Fruit fly (Drosophila melanogaster) whole organism, embryonic: ENCODE measurements around the gene grnd.

ENCODE experiments used
- Bteb2 ChIP-seq: fragments of 200-800 bp; sonication (Bioruptor generic); optimal IDR thresholded peaks from 2 replicates; lab custom pipeline; 2016; ENCODE audit warnings: missing biosample characterization, missing genetic modification characterization
- C15 ChIP-seq: fragments of 200-800 bp; sonication (Bioruptor generic); IDR thresholded peaks from 3 replicates; pipeline ENCODE4 v1.3.6; 2022; ENCODE audit warnings: missing biosample characterization, missing genetic modification characterization
- CG10462 ChIP-seq: fragments of 200-800 bp; sonication (Bioruptor generic); optimal IDR thresholded peaks from 2 replicates; lab custom pipeline; 2016; ENCODE audit warnings: missing biosample characterization, missing genetic modification characterization
- CG11085 ChIP-seq: fragments of 200-800 bp; sonication (Bioruptor generic); IDR thresholded peaks from 2 replicates; pipeline ENCODE4 v1.3.6; 2022; ENCODE audit warnings: missing biosample characterization, missing genetic modification characterization
- CG12104 ChIP-seq: fragments of 200-800 bp; sonication (Bioruptor generic); optimal IDR thresholded peaks from 3 replicates; lab custom pipeline; 2016; ENCODE audit warnings: missing biosample characterization, missing genetic modification characterization
- CG12299 ChIP-seq: fragments of 200-800 bp; sonication (Bioruptor generic); optimal IDR thresholded peaks from 2 replicates; lab custom pipeline; 2018; ENCODE audit warnings: missing biosample characterization, mild to moderate bottlenecking, missing genetic modification characterization
- CG13123 ChIP-seq: fragments of 200-800 bp; sonication (Bioruptor generic); optimal IDR thresholded peaks from 2 replicates; lab custom pipeline; 2016; ENCODE audit warnings: missing biosample characterization, missing genetic modification characterization
- CG15073 ChIP-seq: fragments of 200-800 bp; sonication (Bioruptor generic); optimal IDR thresholded peaks from 2 replicates; lab custom pipeline; 2016; ENCODE audit warnings: missing biosample characterization, missing genetic modification characterization
- CG1603 ChIP-seq: fragments of 200-800 bp; sonication (Bioruptor generic); optimal IDR thresholded peaks from 2 replicates; lab custom pipeline; 2019; ENCODE audit warnings: missing biosample characterization, mild to moderate bottlenecking, missing genetic modification characterization, moderate library complexity
- CG18599 ChIP-seq: fragments of 200-800 bp; sonication (Bioruptor generic); optimal IDR thresholded peaks from 3 replicates; lab custom pipeline; 2017; ENCODE audit warnings: missing biosample characterization, missing genetic modification characterization, mild to moderate bottlenecking, moderate library complexity, missing genetic modification reagents
- CG2199 ChIP-seq: fragments of 200-800 bp; sonication (Bioruptor generic); IDR thresholded peaks from 3 replicates; pipeline ENCODE4 v1.3.6; 2022; ENCODE audit warnings: missing biosample characterization, missing genetic modification characterization
- CG30403 ChIP-seq: fragments of 200-800 bp; sonication (Bioruptor generic); optimal IDR thresholded peaks from 3 replicates; lab custom pipeline; 2016; ENCODE audit warnings: missing biosample characterization, missing genetic modification characterization
- CG30431 ChIP-seq: fragments of 200-800 bp; sonication (Bioruptor generic); optimal IDR thresholded peaks from 2 replicates; lab custom pipeline; 2017; ENCODE audit warnings: missing biosample characterization, missing genetic modification characterization
- CG33557 ChIP-seq: fragments of 200-800 bp; sonication (Bioruptor generic); optimal IDR thresholded peaks from 2 replicates; lab custom pipeline; 2019; ENCODE audit warnings: missing biosample characterization, mild to moderate bottlenecking, missing genetic modification characterization, moderate library complexity
- CG3847 ChIP-seq: fragments of 200-800 bp; sonication (Bioruptor generic); IDR thresholded peaks from 2 replicates; pipeline ENCODE4 v1.3.6; 2022; ENCODE audit warnings: missing biosample characterization, missing genetic modification characterization
- CG3995 ChIP-seq: fragments of 200-800 bp; sonication (Bioruptor generic); optimal IDR thresholded peaks from 3 replicates; lab custom pipeline; 2016; ENCODE audit warnings: missing biosample characterization, missing genetic modification characterization
- CG42726 ChIP-seq: fragments of 200-800 bp; sonication (Bioruptor generic); IDR thresholded peaks from 2 replicates; pipeline ENCODE4 v1.3.6; 2022; ENCODE audit warnings: missing biosample characterization, missing genetic modification characterization; ENCODE audit not compliant: partially characterized antibody
- CG4854 ChIP-seq: fragments of 200-800 bp; sonication (Bioruptor generic); optimal IDR thresholded peaks from 2 replicates; lab custom pipeline; 2016; ENCODE audit warnings: missing biosample characterization, missing genetic modification characterization, inconsistent platforms
- CG6791 ChIP-seq: fragments of 200-800 bp; sonication (Bioruptor generic); IDR thresholded peaks from 3 replicates; pipeline ENCODE4 v1.3.6; 2022; ENCODE audit warnings: missing biosample characterization, missing genetic modification characterization; ENCODE audit not compliant: partially characterized antibody
- CG7745 ChIP-seq: fragments of 200-800 bp; sonication (Bioruptor generic); optimal IDR thresholded peaks from 2 replicates; lab custom pipeline; 2018; ENCODE audit warnings: missing biosample characterization, mild to moderate bottlenecking, missing genetic modification characterization, moderate library complexity
- CG8359 ChIP-seq: fragments of 200-800 bp; sonication (Bioruptor generic); optimal IDR thresholded peaks from 2 replicates; lab custom pipeline; 2017; ENCODE audit warnings: missing biosample characterization, mild to moderate bottlenecking, missing genetic modification characterization, borderline replicate concordance
- CoRest ChIP-seq: fragments of 200-800 bp; sonication (Bioruptor generic); optimal IDR thresholded peaks from 3 replicates; lab custom pipeline; 2018; ENCODE audit warnings: missing biosample characterization, mild to moderate bottlenecking, missing genetic modification characterization, moderate library complexity
- D ChIP-seq, 2 experiments: fragments of 200-800 bp in 1 of 2; fragments of >200 bp in 1 of 2; sonication (Bioruptor generic) in 1 of 2; optimal IDR thresholded peaks; 2 replicates in 1 of 2; 3 replicates in 1 of 2; lab custom pipeline; 2017; ENCODE audit warnings: mild to moderate bottlenecking in 1 of 2, missing biosample characterization in 1 of 2, missing genetic modification characterization in 1 of 2, missing genetic modification reagents in 1 of 2
- Doc2 ChIP-seq: fragments of 200-800 bp; sonication (Bioruptor generic); IDR thresholded peaks from 2 replicates; pipeline ENCODE4 v1.3.6; 2022; ENCODE audit warnings: missing biosample characterization, missing genetic modification characterization
- Ets65A ChIP-seq: fragments of 200-800 bp; sonication (Bioruptor generic); peaks from one replicate; lab custom pipeline; 2016; ENCODE audit warnings: missing biosample characterization, missing genetic modification characterization
- Fer3 ChIP-seq: fragments of 200-800 bp; sonication (Bioruptor generic); optimal IDR thresholded peaks from 2 replicates; lab custom pipeline; 2018; ENCODE audit warnings: missing biosample characterization, mild to moderate bottlenecking, missing genetic modification characterization, moderate library complexity
- Myb ChIP-seq: fragments of 200-800 bp; sonication (Bioruptor generic); optimal IDR thresholded peaks from 2 replicates; lab custom pipeline; 2016; ENCODE audit warnings: missing biosample characterization, missing genetic modification characterization
- Nf-YA ChIP-seq: fragments of 200-800 bp; sonication (Bioruptor generic); IDR thresholded peaks from 2 replicates; pipeline ENCODE4 v1.3.6; 2022; ENCODE audit warnings: missing biosample characterization, missing genetic modification characterization
- Optix ChIP-seq: fragments of 200-800 bp; sonication (Bioruptor generic); IDR thresholded peaks from 3 replicates; pipeline ENCODE4 v1.3.6; 2022; ENCODE audit warnings: missing biosample characterization, missing genetic modification characterization
- Sox102F ChIP-seq: fragments of 200-800 bp; sonication (Bioruptor generic); optimal IDR thresholded peaks from 2 replicates; lab custom pipeline; 2018; ENCODE audit warnings: missing biosample characterization, mild to moderate bottlenecking, missing genetic modification characterization, moderate library complexity
- caup ChIP-seq: fragments of 200-800 bp; sonication (Bioruptor generic); optimal IDR thresholded peaks from 3 replicates; lab custom pipeline; 2017; ENCODE audit warnings: missing biosample characterization, mild to moderate bottlenecking, missing genetic modification characterization, moderate library complexity; ENCODE audit not compliant: severe bottlenecking
- chm ChIP-seq: fragments of 200-800 bp; sonication (Bioruptor generic); IDR thresholded peaks from 2 replicates; pipeline ENCODE4 v1.3.6; 2022; ENCODE audit warnings: missing biosample characterization, missing genetic modification characterization
- cwo ChIP-seq: fragments of 200-800 bp; sonication (Bioruptor generic); optimal IDR thresholded peaks from 3 replicates; lab custom pipeline; 2017; ENCODE audit warnings: missing biosample characterization, missing genetic modification characterization, mild to moderate bottlenecking, moderate library complexity, missing genetic modification reagents
- dan ChIP-seq: fragments of 200-800 bp; sonication (Bioruptor generic); IDR thresholded peaks from 2 replicates; pipeline ENCODE4 v1.3.6; 2022; ENCODE audit warnings: missing biosample characterization, missing genetic modification characterization
- dimm ChIP-seq: fragments of 200-800 bp; sonication (Bioruptor generic); IDR thresholded peaks from 2 replicates; pipeline ENCODE4 v1.3.6; 2022; ENCODE audit warnings: missing biosample characterization, missing genetic modification characterization
- dpn ChIP-seq, 2 experiments: fragments of 200-800 bp; sonication (Bioruptor generic); optimal IDR thresholded peaks; 3 replicates each; lab custom pipeline; 2016; ENCODE audit warnings: missing biosample characterization in 2 of 2, missing genetic modification characterization in 2 of 2
- ftz-f1 ChIP-seq: fragments of 200-800 bp; sonication (Bioruptor generic); optimal IDR thresholded peaks from 2 replicates; lab custom pipeline; 2016; ENCODE audit warnings: missing biosample characterization, missing genetic modification characterization
- hbn ChIP-seq: fragments of 200-800 bp; sonication (Bioruptor generic); IDR thresholded peaks from 2 replicates; pipeline ENCODE4 v1.3.6; 2022; ENCODE audit warnings: missing biosample characterization, missing genetic modification characterization; ENCODE audit not compliant: partially characterized antibody
- hth ChIP-seq: fragments of >200 bp; optimal IDR thresholded peaks from 2 replicates; lab custom pipeline; 2017; ENCODE audit warnings: inconsistent platforms
- kni ChIP-seq: fragments of 200-800 bp; sonication (Bioruptor generic); optimal IDR thresholded peaks from 3 replicates; lab custom pipeline; 2017; ENCODE audit warnings: mild to moderate bottlenecking, missing biosample characterization, missing genetic modification reagents, missing genetic modification characterization
- knrl ChIP-seq: fragments of 200-800 bp; sonication (Bioruptor generic); IDR thresholded peaks from 3 replicates; pipeline ENCODE4 v1.3.6; 2022; ENCODE audit warnings: missing biosample characterization, missing genetic modification characterization; ENCODE audit not compliant: partially characterized antibody
- lola ChIP-seq, 3 experiments: fragments of >200 bp in 2 of 3; fragments of 200-800 bp in 1 of 3; sonication (Bioruptor generic) in 1 of 3; optimal IDR thresholded peaks; 2 replicates each; lab custom pipeline; 2017 to 2019; ENCODE audit warnings: missing biosample characterization in 3 of 3, missing genetic modification characterization in 3 of 3, mild to moderate bottlenecking in 1 of 3, moderate library complexity in 1 of 3
- luna ChIP-seq: fragments of 200-800 bp; sonication (Bioruptor generic); optimal IDR thresholded peaks from 2 replicates; lab custom pipeline; 2016; ENCODE audit warnings: missing biosample characterization, missing genetic modification characterization
- sc ChIP-seq, 3 experiments: fragments of >200 bp in 2 of 3; fragments of 200-800 bp in 1 of 3; sonication (Bioruptor generic) in 1 of 3; optimal IDR thresholded peaks; 2 replicates in 2 of 3; 3 replicates in 1 of 3; lab custom pipeline; 2017; ENCODE audit warnings: mild to moderate bottlenecking in 1 of 3, missing biosample characterization in 1 of 3, missing genetic modification characterization in 1 of 3, missing genetic modification reagents in 1 of 3
- schlank ChIP-seq: fragments of 200-800 bp; sonication (Bioruptor generic); optimal IDR thresholded peaks from 2 replicates; lab custom pipeline; 2018; ENCODE audit warnings: missing biosample characterization, mild to moderate bottlenecking, missing genetic modification characterization
- sens ChIP-seq: fragments of 200-800 bp; sonication (Bioruptor generic); peaks from one replicate; lab custom pipeline; 2016; ENCODE audit warnings: missing biosample characterization, missing genetic modification characterization
- sisA ChIP-seq: fragments of 200-800 bp; sonication (Bioruptor generic); IDR thresholded peaks from 2 replicates; pipeline ENCODE4 v1.3.6; 2022; ENCODE audit warnings: missing biosample characterization, missing genetic modification characterization
- slbo ChIP-seq: fragments of 200-800 bp; sonication (Bioruptor generic); IDR thresholded peaks from 2 replicates; pipeline ENCODE4 v1.3.6; 2022; ENCODE audit warnings: missing biosample characterization, missing genetic modification characterization
- tup ChIP-seq: fragments of 200-800 bp; sonication (Bioruptor generic); optimal IDR thresholded peaks from 2 replicates; lab custom pipeline; 2016; ENCODE audit warnings: missing biosample characterization, mild to moderate bottlenecking, missing genetic modification characterization, moderate library complexity
- zfh1 ChIP-seq: fragments of 200-800 bp; sonication (Bioruptor generic); IDR thresholded peaks from 3 replicates; pipeline ENCODE4 v1.3.6; 2022; ENCODE audit warnings: missing biosample characterization, missing genetic modification characterization

grnd gene

dm6 chr2L:18441220-18441619 lies 44.0 kb upstream of the grnd start (continued):
- TF ChIP-seq sc (optimal IDR thresholded peaks at IDR 0.05; lab: Kevin White, UChicago), result no peak
- TF ChIP-seq sc (GFP tag; optimal IDR thresholded peaks at IDR 0.05; lab: Kevin White, UChicago), result no peak
- no peak for TF ChIP-seq CG30431 (GFP tag; lab: Kevin White, UChicago)
- TF ChIP-seq hbn (GFP tag; lab: Robert Waterston, UW), result no peak
- TF ChIP-seq CG8359 (GFP tag; lab: Kevin White, UChicago), result no peak
- 0 out of 2 replicates have a peak, but pooled peaks have one; percentile 29 for TF ChIP-seq CG11085
- TF ChIP-seq caup (GFP tag; lab: Kevin White, UChicago), result no peak
- no peak for TF ChIP-seq CG33557
- TF ChIP-seq CG3847 (GFP tag; lab: Robert Waterston, UW), result 0 out of 2 replicates have a peak, but pooled peaks have one; percentile 13
- peak; percentile 70; the same call in 2 of the 3 replicates for TF ChIP-seq zfh1
- TF ChIP-seq C15 (GFP tag; lab: Robert Waterston, UW), result no peak
- TF ChIP-seq chm (GFP tag; lab: Robert Waterston, UW), result no peak
- no peak for TF ChIP-seq Doc2
- no peak for TF ChIP-seq CG18599 (GFP tag; lab: Kevin White, UChicago)
- TF ChIP-seq ftz-f1 (GFP tag; lab: Kevin White, UChicago), result no peak
- no peak for TF ChIP-seq Optix
- peak; percentile 25 for TF ChIP-seq CG30403 (GFP tag; lab: Kevin White, UChicago)
- TF ChIP-seq CG1603 (tag; lab: Kevin White, UChicago), result peak; percentile 4
- no peak for TF ChIP-seq luna (GFP tag; lab: Kevin White, UChicago)
- no peak for TF ChIP-seq lola (GFP tag; optimal IDR thresholded peaks at IDR 0.05; lab: Kevin White, UChicago)
- TF ChIP-seq dimm (GFP tag; lab: Robert Waterston, UW), result no peak
- TF ChIP-seq kni (GFP tag; lab: Kevin White, UChicago), result no peak
- TF ChIP-seq CoRest, result peak; percentile 21
- no peak for TF ChIP-seq CG15073 (GFP tag; lab: Kevin White, UChicago)
- no peak for TF ChIP-seq schlank
- no peak for TF ChIP-seq Sox102F
- TF ChIP-seq CG42726 (GFP tag; lab: Robert Waterston, UW), result peak; percentile 89
- peak; percentile 3 for TF ChIP-seq Myb (GFP tag; lab: Kevin White, UChicago)
- TF ChIP-seq D (optimal IDR thresholded peaks at IDR 0.05; lab: Kevin White, UChicago), result no peak
- TF ChIP-seq D (GFP tag; optimal IDR thresholded peaks at IDR 0.05; lab: Kevin White, UChicago), result no peak
- no peak for TF ChIP-seq hth (lab: Kevin White, UChicago)
- TF ChIP-seq CG13123 (GFP tag; lab: Kevin White, UChicago), result no peak
- TF ChIP-seq CG10462 (GFP tag; lab: Kevin White, UChicago), result no peak
- no peak for TF ChIP-seq Bteb2 (GFP tag; lab: Kevin White, UChicago)
- no peak; the same call in 1 of the 2 replicates for TF ChIP-seq Nf-YA (GFP tag; lab: Robert Waterston, UW)
- TF ChIP-seq CG12299 (tag; lab: Kevin White, UChicago), result no peak
- TF ChIP-seq sens (GFP tag; lab: Kevin White, UChicago), result peak; percentile 44
- TF ChIP-seq sisA, result no peak
- TF ChIP-seq cwo (GFP tag; lab: Kevin White, UChicago), result no peak
- no peak for TF ChIP-seq dan (GFP tag; lab: Robert Waterston, UW)
- no peak for TF ChIP-seq CG7745 (tag; lab: Kevin White, UChicago)
- TF ChIP-seq CG12104 (GFP tag; lab: Kevin White, UChicago), result no peak
- no peak for TF ChIP-seq Fer3 (tag; lab: Kevin White, UChicago)
- TF ChIP-seq tup, result no peak
- no peak for TF ChIP-seq CG3995 (GFP tag; lab: Kevin White, UChicago)
- TF ChIP-seq CG4854 (GFP tag; lab: Kevin White, UChicago), result no peak
- TF ChIP-seq CG2199, result peak; percentile 98
- no peak for TF ChIP-seq CG6791 (GFP tag; lab: Robert Waterston, UW)
- TF ChIP-seq dpn (GFP tag; optimal IDR thresholded peaks at IDR 0.05; lab: Kevin White, UChicago), result peak in 1 of 2 experiments; percentile 13
- peak; percentile 64 for TF ChIP-seq slbo
- peak; percentile 52 for TF ChIP-seq Ets65A (GFP tag; lab: Kevin White, UChicago)
- peak; percentile 65 for TF ChIP-seq knrl (GFP tag; lab: Robert Waterston, UW)
